Worm (Caenorhabditis elegans) whole organism, L4/young adult: ENCODE measurements around the gene rgs-11.
"Not testable (repeated sequence)": the region's sequence is repeated elsewhere in the genome, so short reads cannot be mapped to it uniquely, and the experiment has no call there.

Experiments used
- W03F9.2 ChIP-seq: fragments of 150-350 bp; optimal IDR thresholded peaks from 2 replicates; lab custom pipeline; 2014; ENCODE audit warnings: missing biosample characterization, missing genetic modification characterization
- dao-5 ChIP-seq: sonication (generic microtip); optimal IDR thresholded peaks from 2 replicates; lab custom pipeline; 2016; ENCODE audit warnings: missing genotype, missing genetic modification characterization, moderate library complexity, missing compliant biosample characterization
- him-1 ChIP-seq: sonication (generic microtip); optimal IDR thresholded peaks from 2 replicates; lab custom pipeline; 2016; ENCODE audit warnings: missing genotype, missing genetic modification reagents, missing genetic modification characterization, missing compliant biosample characterization

rgs-11 gene

DNA sequence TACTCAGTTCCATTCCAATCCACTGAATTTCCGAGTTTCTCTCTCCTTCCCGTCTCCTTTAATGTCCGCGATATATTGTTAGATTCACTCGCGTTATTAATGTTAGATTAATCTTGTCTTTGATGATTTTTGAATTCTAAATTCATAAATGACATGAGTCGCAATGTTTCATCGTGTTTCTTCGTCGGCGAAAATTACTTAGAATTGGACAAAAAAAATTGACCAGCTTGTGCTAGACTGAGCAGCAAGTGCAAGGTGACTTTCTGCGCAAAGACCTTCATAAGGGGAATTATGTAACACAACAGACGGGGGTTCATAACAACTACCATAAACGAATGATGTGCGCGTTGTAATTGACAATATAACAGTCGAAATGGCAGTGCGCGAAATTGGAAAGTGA lies 6.0 kb upstream of the rgs-11 start:
- TF ChIP-seq him-1: no peak
- no peak for TF ChIP-seq W03F9.2
- TF ChIP-seq dao-5 (tag; lab: Kevin White, UChicago): no peak

DNA sequence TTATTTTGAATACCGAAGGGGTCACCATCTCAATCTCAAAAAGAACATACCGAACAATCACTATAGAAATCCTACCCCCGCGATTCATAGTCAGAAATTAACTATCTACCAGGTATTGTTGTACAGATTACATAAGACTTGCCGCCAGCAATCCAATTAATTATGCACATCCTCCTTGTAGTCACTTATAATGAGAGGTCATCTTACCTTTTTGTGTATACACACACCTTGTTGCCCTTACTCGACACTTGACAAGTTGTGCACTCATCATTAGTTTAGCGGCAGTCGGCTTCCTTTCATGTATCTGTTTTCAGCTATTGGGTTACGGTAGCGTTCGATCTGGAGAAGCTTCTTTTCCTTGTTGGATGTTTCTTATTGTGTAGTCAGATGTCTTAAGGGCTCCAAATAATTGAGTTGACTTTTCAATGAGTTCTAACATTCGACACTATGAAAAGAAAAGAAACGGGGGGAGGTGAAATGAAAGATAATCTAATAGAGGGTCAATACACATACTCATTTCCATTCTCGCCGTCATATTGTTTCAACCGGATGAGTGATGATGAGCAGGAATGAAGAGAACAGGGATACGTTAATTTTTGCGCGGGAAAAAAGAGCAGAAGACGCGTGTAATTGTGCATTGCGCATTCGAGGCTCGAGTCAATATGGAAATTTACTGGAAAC lies 4.8 kb upstream of the rgs-11 start:
- TF ChIP-seq dao-5 (tag; lab: Kevin White, UChicago): no peak
- TF ChIP-seq W03F9.2: no peak
- TF ChIP-seq him-1: no peak

DNA sequence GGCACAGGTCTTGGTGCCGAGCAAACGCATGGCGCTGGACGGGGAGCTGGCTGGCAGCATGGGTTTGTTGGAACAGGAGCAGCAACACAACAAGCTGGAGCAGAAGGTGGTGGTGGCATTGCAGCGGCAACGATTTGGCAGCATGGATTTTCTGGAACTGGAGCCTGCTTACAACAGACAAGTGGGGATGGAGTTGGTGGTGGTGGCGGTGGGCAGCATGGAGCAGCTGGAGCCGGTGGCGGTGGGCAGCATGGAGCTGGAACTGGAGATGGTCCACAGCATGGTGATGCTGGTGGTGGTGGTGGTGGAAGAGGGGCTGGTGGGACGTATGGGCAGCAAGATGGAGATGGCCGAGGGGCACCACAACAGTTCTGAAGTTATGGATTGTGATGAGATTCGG lies 3.5 kb upstream of the rgs-11 start:
- TF ChIP-seq dao-5 (tag; lab: Kevin White, UChicago) (no peak), W03F9.2 (no peak), him-1 (no peak)

DNA sequence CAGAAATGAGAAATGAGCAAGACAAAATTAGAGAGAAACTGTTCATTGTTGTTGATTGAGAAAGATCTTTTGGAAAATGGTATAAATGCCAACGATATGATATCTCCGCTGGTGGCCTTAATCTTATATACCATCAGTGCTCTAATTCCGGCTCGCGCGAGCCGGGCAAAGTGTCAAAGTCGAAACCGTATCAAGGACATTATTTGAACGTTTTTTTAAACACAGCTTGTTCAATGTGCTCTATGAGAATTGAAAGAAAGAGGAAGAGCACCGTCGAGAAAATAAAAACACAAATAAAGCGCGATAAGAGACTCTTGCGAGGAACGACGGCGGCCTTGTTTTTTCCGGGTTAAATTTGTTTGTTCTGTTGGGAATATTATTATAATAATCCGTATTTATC lies 2.9 kb upstream of the rgs-11 start, which contains the start of gene idpp-3:
Gene idpp-3 (minus strand): TSS at position 101 of the 400 bp plus-strand sequence.
- TF ChIP-seq him-1: no peak
- no peak for TF ChIP-seq W03F9.2
- no peak for TF ChIP-seq dao-5 (tag; lab: Kevin White, UChicago)

DNA sequence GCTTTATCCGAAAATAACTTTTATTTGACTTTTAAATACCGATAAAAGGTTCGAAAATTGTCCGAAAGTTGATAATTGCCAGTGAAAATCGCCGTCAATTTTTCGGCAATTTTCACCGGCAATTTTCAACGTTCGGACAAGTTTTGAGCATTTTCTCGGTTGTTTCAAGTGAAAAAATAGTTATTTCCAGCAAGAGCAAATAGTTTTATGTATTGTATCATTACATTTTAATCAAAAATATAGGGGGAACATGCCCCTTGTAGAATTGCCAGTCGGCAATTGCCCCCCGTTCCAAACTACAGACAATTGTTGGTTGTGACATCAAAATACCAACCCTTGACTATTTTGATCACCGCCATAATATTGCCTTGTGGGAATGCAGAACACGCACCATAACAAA lies 1.9 kb upstream of the rgs-11 start, which contains the start of gene rgs-10:
Gene rgs-10 (plus strand): TSS at position 301 of the 400 bp plus-strand sequence.
- no peak for TF ChIP-seq him-1
- TF ChIP-seq W03F9.2: no peak
- TF ChIP-seq dao-5 (tag; lab: Kevin White, UChicago): no peak

DNA sequence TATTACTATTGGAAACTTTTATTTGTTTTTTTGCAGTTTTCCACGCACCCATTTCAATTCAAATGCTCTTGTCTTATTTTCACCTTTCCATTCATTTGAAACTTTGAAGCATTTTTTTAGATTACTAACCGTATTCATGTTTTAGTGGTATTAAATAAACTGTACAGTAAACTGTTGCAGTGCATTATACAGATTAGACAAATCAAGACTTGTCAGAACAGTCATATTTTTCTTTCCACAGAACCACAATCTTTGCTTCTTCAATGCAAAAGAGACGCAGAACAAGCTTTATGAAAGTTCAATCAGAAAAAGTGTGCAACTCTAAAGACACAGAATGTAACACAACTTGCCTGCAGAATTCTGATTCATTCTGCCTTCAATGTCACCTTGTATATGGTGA lies 1.4 kb downstream of the rgs-11 start, which contains the start of gene F45B8.5:
Gene F45B8.5 (plus strand): TSS at position 301 of the 400 bp plus-strand sequence.
- TF ChIP-seq him-1: no peak
- TF ChIP-seq dao-5 (tag; lab: Kevin White, UChicago): no peak
- TF ChIP-seq W03F9.2: no peak

DNA sequence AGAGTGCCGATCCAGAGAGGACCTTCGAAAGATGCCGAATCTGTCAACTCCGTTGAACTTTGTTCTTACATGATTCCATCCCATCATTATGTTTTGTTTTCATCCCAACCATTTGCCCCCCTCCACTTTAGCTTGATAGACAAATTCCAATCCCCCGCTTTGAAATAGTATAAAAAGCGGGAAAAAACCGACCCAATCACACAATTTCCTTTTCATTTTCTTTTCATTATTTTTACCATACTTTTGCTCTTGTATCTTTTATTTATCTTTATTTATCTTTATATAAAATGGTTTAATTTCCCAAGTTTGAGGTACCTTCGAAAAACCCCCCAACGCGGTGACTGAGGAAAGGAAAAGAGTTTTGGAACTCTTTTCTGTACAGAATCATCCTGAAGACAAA lies 2.2 kb downstream of the rgs-11 start, which contains the start of gene F20D1.22:
Gene F20D1.22 (plus strand): TSS at position 301 of the 400 bp plus-strand sequence.
- TF ChIP-seq dao-5 (tag; lab: Kevin White, UChicago); W03F9.2; him-1: not testable (repeated sequence)

DNA sequence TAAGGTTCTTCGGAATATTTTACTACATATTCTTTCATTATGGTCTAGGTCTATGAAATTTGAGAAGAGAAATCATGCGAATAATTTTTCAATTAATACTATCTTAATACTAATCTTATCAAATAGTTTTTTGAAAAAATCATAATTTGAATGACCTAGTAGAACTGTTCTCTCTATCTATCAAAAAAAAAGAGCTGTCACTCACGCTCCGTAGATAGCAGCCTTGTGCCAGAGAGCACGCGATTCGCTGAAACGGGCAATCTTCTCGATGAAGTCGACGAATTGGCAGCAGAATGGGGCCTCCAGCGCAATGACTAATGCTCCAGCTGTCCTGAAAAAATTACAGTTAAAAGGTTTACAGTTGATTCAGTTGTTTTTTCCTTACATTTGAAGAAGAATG lies 5.3 kb downstream of the rgs-11 start:
- no peak for TF ChIP-seq W03F9.2
- TF ChIP-seq dao-5 (tag; lab: Kevin White, UChicago): no peak
- TF ChIP-seq him-1: no peak

DNA sequence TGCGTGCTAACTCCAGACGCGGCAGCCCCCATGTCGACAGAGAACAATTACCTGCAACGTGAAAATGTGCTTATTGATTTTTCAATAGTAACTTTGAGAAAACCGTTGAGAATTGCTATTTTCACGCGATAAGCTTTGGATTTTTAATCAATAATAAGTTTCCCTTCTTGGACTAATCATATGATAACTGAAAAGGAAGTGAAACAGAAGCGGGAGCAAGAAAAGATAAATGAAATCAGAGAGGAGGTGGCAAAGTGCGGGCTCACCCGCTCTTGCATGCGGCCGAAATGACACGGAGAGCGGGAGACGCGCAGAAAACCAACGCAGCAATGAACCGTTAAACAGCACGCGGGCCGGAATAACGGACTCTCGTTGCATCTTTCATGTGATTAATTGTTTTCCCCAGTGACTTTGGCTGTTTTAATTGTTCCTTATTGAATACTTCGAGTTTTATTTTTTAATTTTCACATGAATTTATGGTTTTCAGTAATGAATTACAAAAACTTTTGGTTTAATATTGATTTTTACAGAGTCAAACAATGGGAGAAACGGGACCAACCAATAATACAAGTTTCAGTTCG lies 6.0 kb downstream of the rgs-11 start, which contains the start of the genes flwr-1 and tbc-1:
Gene flwr-1 (minus strand): TSS at position 51 of the 581 bp plus-strand sequence.
Gene tbc-1 (plus strand): TSS at position 531 of the 581 bp plus-strand sequence.
- no peak for TF ChIP-seq W03F9.2
- no peak for TF ChIP-seq dao-5 (tag; lab: Kevin White, UChicago)
- TF ChIP-seq him-1: no peak

DNA sequence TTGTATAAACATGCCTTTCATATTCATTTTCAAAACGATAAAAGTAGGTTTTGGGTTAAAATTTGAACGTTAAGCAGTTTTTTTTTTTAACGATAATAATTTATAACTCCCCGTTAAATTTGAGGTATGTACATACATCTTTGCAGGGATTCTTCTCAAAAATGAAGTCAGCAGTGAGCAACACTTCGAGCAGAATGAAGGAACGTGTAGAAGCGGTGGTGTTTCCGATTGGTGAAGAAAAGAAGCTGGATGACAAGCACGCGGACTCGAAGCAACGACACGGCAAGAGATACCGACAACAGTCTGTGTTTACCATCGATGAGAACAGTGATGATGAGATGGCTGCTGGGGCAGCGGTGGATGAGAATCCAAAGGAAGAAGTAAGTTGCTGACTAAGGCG lies 8.7 kb downstream of the rgs-11 start:
- TF ChIP-seq W03F9.2 (no peak), dao-5 (tag; lab: Kevin White, UChicago) (no peak), him-1 (no peak)

DNA sequence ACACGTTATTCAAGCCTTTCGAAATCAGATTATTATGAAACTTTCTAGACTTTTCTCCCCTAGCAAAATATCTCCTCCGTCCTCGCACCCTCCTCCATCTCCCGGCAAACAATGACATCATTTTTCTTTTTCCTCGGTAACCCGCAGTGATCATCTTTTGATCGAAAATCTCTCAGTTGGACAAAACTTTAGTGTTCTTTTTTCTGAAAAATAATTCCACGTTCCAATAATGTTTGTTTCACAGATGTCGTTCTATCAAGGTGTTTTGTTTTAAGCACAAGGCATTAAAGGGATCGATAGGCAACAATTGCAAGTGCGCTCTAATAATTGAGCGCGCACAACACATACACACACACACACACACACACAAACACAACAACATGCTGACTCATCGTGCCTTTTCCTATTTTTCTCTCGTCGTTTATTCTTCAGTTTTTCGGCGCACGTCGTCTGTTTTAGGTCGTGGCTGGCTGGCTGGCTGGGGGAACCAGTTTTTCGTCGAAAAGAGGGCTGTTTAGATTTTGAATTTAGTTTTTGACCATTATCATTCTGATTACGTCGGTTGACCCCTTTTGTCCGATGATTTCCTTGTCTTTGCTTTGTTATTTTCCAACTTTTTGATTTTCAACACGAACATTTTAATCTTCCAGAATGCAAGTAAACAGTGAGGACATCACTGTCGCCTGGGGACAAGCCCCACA lies 11.3 kb downstream of the rgs-11 start, which contains the start of gene F20D1.3:
Gene F20D1.3 (plus strand): TSS at position 651 of the 701 bp plus-strand sequence.
- TF ChIP-seq W03F9.2: peak; percentile 24
- no peak for TF ChIP-seq dao-5 (tag; lab: Kevin White, UChicago)

DNA sequence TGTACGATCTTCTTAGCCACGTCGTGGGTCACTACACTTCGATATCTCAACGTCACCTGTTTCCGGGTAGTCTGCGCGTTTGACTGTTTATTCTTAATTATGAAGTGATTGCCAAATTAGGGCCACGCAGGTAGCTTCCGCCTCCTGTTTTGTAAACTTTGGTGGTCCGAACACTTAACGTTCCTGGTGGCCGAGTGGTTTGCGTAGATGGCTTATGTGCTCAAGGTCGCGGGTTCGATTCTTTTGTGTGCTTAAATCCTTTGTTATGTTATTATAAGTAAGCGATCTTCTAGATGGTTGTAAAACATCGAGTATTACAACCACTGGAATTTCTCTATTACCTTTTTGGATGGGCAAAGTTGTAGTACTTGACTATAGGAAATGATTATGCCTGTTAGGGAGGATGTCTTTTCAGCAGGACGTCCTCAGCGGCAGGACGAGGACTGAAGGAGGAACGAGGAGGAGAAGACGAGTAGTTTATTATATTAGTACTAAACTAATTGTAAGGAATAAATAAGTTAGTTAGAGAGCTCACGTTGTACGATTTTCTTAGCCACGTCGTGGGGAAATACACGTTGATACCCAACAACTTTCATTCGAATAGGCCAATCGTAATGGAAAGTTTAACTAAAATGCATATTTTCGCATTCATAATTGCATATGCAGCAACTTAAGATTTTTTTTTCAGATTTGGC lies 12.6 kb downstream of the rgs-11 start:
- TF ChIP-seq dao-5 (tag; lab: Kevin White, UChicago): no peak
- no peak for TF ChIP-seq him-1
- no peak for TF ChIP-seq W03F9.2

DNA sequence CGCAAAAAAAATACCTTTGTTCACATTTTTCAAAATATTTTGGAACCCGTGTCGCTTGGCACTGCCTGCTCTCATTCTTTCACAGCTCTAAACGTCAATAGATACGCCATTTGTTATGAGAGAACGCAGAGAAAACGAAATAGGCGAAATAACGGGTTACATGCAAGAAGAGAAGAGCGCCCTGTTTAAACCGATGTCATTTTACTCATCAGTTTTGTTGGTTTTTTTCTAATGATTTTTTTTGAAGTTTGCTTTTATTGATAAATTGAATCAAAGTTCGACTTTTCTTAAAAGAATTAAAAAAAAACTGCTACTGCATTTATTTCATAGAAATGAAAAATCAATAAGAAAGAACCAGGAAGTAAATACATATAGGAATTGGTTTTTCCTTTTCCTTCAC lies 14.4 kb downstream of the rgs-11 start:
- TF ChIP-seq him-1 (no peak), dao-5 (tag; lab: Kevin White, UChicago) (no peak), W03F9.2 (peak; percentile 47)

DNA sequence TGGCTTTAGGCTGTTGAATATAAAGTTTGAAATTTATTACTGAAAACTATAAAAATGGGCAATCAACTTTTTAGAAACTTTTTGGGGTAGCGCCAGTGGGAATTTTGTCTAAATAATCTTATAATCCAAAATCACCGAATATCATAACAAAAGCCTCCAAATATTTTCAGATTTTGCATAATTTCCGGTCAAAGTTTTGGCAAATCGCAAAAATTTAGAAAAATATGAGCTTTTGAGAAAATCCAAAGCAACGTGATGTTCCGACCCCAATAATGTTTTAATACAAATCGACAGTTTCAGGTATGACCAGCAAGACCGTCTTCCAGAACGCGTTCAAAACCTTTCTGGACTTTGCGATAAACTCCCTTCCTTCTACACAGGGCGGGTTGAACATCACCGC lies 15.0 kb downstream of the rgs-11 start, which contains the start of gene emre-1:
Gene emre-1 (plus strand): TSS at position 301 of the 400 bp plus-strand sequence.
- TF ChIP-seq dao-5 (tag; lab: Kevin White, UChicago) (no peak), him-1 (no peak), W03F9.2 (no peak)
